Worm (Caenorhabditis elegans): ENCODE results near the gene srt-18.

Gene srt-18

DNA sequence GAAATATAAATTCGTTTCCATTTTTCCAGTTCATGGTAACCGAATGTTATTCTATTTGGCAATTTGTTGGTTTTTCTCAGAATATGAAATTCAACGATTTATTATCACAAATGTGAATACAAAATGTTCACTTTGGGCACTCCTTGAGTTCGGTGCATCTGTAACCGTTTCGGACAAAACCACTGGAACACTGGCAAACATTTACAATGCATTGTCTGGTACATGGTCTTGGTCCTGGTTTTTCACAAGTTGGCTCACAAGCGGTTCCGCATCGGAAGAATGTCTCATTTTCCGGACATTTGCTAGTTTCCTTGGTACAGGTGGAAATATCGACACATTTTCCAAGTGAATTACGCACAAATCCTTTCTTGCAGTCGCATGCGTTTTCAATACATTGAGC, 37.8 kb upstream of the srt-18 start:
- TF ChIP-seq rnt-1 (tag; optimal IDR thresholded peaks at IDR 0.05): no peak
- peak; percentile 70 for TF ChIP-seq hlh-4 (tag; optimal IDR thresholded peaks at IDR 0.05)

DNA sequence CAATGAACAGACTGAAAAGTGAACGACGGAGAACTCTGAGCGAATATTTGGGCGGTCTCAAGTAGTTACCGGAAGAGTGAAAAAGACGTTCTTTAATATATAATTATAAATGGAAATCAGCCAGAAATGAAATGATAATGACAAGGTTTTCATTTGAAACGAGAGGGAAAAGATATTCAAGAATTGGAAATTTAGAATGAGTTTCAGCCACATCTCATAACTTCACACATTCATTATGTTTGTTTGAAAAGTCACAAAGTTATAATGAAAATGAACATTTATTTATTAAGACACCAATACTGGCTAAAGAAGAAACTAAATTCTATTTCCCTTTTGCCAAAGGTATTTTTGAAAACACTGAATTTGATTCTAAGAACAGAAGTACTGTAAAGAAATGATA, 35.7 kb upstream of the srt-18 start, which contains the start of gene C25E10.7:
Gene C25E10.7 (minus strand): TSS at position 101 of the 400 bp plus-strand sequence.
- TF ChIP-seq nhr-77 (tag; optimal IDR thresholded peaks at IDR 0.05) (no peak), efl-1 (optimal IDR thresholded peaks at IDR 0.05) (no peak), efl-1 (GFP tag; optimal IDR thresholded peaks at IDR 0.05 in 1 of 2) (peak in 1 of 2 experiments; percentile 40)

DNA sequence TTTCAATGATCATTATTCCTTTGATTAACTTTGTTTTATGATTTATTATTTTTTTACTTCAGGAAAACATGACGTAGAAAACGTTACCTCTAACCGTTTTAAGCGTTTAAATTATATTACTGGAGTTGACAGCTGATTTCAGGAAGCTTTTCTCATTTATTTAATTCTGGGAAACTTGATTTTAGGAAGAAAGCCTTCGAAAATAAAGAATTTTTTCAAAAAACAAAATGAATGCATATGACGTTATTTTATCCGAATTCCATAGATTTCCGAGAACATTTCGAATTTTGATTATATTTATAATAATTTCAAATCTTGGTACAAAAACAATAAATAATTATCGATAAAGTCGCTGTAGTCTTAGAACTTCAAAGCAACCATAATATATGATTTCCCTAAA, 33.8 kb upstream of the srt-18 start:
- no peak for TF ChIP-seq nhr-11 (tag; optimal IDR thresholded peaks at IDR 0.05)
- no peak for TF ChIP-seq sox-4 (tag; optimal IDR thresholded peaks at IDR 0.05)
- peak; percentile 97 for TF ChIP-seq hlh-4 (tag; optimal IDR thresholded peaks at IDR 0.05)
- TF ChIP-seq lin-35 (GFP tag; optimal IDR thresholded peaks at IDR 0.05): no peak
- TF ChIP-seq nhr-71 (tag; optimal IDR thresholded peaks at IDR 0.05): peak; percentile 32
- peak; percentile 31 for TF ChIP-seq nhr-47 (tag; optimal IDR thresholded peaks at IDR 0.05)

DNA sequence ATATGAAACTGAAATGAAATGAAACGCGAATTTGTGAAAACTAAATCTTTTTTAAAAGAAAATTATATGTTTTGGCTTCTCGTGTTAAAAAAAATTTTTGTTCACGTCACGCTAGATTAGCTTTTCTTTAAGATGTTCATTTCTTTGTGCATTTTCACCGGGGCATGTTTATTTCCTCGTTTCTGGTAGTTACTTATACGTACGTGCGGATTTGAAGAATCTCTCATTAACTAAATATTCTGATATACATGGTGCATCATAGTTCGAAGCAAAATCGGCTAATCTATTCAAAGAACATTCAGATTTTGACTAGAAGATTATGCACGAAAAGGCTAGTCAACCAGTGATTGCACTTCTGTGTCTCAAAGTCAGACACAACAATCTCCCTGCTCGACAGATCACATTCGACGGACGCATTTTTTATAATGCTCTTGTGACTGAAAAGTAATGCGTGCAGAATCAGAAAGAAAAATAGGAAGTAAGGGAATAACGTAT, 32.2 kb upstream of the srt-18 start, which contains the start of gene C25E10.17:
Gene C25E10.17 (minus strand): TSS at position 51 of the 495 bp plus-strand sequence.
- TF ChIP-seq fkh-8 (tag; optimal IDR thresholded peaks at IDR 0.05): peak; percentile 89
- TF ChIP-seq aha-1 (tag; optimal IDR thresholded peaks at IDR 0.05): no peak
- TF ChIP-seq fkh-4 (tag; optimal IDR thresholded peaks at IDR 0.05; ENCODE audit: borderline replicate concordance): no peak
- TF ChIP-seq pag-3 (tag; optimal IDR thresholded peaks at IDR 0.05; ENCODE audit: borderline replicate concordance, insufficient read depth): no peak
- no peak for TF ChIP-seq aly-2 (tag; optimal IDR thresholded peaks at IDR 0.05)
- TF ChIP-seq pqm-1 (tag; optimal IDR thresholded peaks at IDR 0.05): no peak
- no peak for TF ChIP-seq blmp-1 (tag; optimal IDR thresholded peaks at IDR 0.05)
- TF ChIP-seq nhr-84 (tag; optimal IDR thresholded peaks at IDR 0.05): no peak
- TF ChIP-seq unc-98 (GFP tag; IDR thresholded peaks at IDR 0.05): no peak
- no peak for TF ChIP-seq vab-15 (tag; optimal IDR thresholded peaks at IDR 0.05)
- no peak for TF ChIP-seq dpl-1 (GFP tag; optimal IDR thresholded peaks at IDR 0.05)
- no peak for TF ChIP-seq xbp-1 (tag; optimal IDR thresholded peaks at IDR 0.05)
- TF ChIP-seq mef-2 (tag; optimal IDR thresholded peaks at IDR 0.05): no peak
- TF ChIP-seq rnt-1 (tag; optimal IDR thresholded peaks at IDR 0.05): no peak
- TF ChIP-seq unc-62 (GFP tag; optimal IDR thresholded peaks at IDR 0.05): no peak
- no peak for TF ChIP-seq hlh-17 (GFP tag; optimal IDR thresholded peaks at IDR 0.05; ENCODE audit: borderline replicate concordance)
- peak; percentile 37 for TF ChIP-seq nhr-11 (tag; optimal IDR thresholded peaks at IDR 0.05)
- no peak for TF ChIP-seq sptf-1 (tag; optimal IDR thresholded peaks at IDR 0.05)
- peak; percentile 42 for TF ChIP-seq nhr-71 (tag; optimal IDR thresholded peaks at IDR 0.05)
- peak; percentile 13 for TF ChIP-seq lin-14 (GFP tag; optimal IDR thresholded peaks at IDR 0.05)
- TF ChIP-seq lin-15B (tag; optimal IDR thresholded peaks at IDR 0.05): no peak
- no peak for TF ChIP-seq egl-27 (tag; optimal IDR thresholded peaks at IDR 0.05)
- TF ChIP-seq nhr-76 (tag; optimal IDR thresholded peaks at IDR 0.05): no peak
- peak; percentile 43 for TF ChIP-seq nhr-47 (tag; optimal IDR thresholded peaks at IDR 0.05)
- peak; percentile 44 for TF ChIP-seq pax-3 (tag; optimal IDR thresholded peaks at IDR 0.05)
- TF ChIP-seq unc-86 (tag; optimal IDR thresholded peaks at IDR 0.05): no peak
- no peak for TF ChIP-seq tbx-2 (tag; optimal IDR thresholded peaks at IDR 0.05)
- TF ChIP-seq irx-1 (tag; optimal IDR thresholded peaks at IDR 0.05): no peak
- TF ChIP-seq alr-1 (tag; optimal IDR thresholded peaks at IDR 0.05; ENCODE audit: borderline replicate concordance): no peak
- no peak for TF ChIP-seq zag-1 (tag; optimal IDR thresholded peaks at IDR 0.05)
- no peak for TF ChIP-seq hlh-4 (tag; optimal IDR thresholded peaks at IDR 0.05)
- TF ChIP-seq dsc-1 (tag; optimal IDR thresholded peaks at IDR 0.05): peak; percentile 67
- TF ChIP-seq ztf-11 (tag; optimal IDR thresholded peaks at IDR 0.05): no peak
- TF ChIP-seq ztf-4 (tag; optimal IDR thresholded peaks at IDR 0.05): no peak
- TF ChIP-seq ceh-82 (tag; optimal IDR thresholded peaks at IDR 0.05): no peak
- peak; percentile 58 for TF ChIP-seq sox-4 (tag; optimal IDR thresholded peaks at IDR 0.05)
